Worm (Caenorhabditis elegans): ENCODE results near the gene snf-9.
A peak's percentile ranks its signal among the peaks of the same experiment; 100 is the strongest.

Gene snf-9

DNA sequence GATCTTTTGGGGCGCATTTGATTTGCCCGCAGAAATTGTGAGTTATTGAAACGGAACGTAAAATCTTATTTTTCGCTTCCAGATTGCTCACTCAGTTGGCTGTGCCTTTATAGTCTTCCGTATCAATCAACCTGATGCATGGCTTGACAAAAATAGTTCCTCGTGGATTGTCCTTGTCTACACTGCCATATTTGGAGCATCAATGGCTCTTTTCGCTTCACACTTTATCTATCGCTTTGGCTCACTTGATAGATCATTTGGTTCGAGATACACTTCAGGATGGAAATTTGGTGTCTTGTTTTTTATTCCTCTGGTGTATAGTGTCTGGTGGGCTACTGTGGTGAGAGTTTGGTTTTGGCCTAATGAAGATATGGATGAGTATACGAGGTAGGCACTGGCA, 46.2 kb upstream of the snf-9 start:
- TF ChIP-seq unc-39 (tag; optimal IDR thresholded peaks at IDR 0.05) (no peak), nhr-11 (tag; optimal IDR thresholded peaks at IDR 0.05) (no peak), ceh-9 (tag; optimal IDR thresholded peaks at IDR 0.05) (no peak), nhr-28 (tag; optimal IDR thresholded peaks at IDR 0.05) (no peak), unc-62 (GFP tag; optimal IDR thresholded peaks at IDR 0.05) (no peak), elt-1 (tag; optimal IDR thresholded peaks at IDR 0.05) (no peak), egl-5 (tag; optimal IDR thresholded peaks at IDR 0.05) (no peak), ceh-82 (tag; optimal IDR thresholded peaks at IDR 0.05) (no peak), nhr-43 (tag; optimal IDR thresholded peaks at IDR 0.05; ENCODE audit: poor library complexity, severe bottlenecking) (no peak), ztf-11 (tag; optimal IDR thresholded peaks at IDR 0.05) (no peak), nhr-237 (tag; optimal IDR thresholded peaks at IDR 0.05) (no peak), R02D3.7 (tag; optimal IDR thresholded peaks at IDR 0.05) (no peak), ztf-4 (tag; optimal IDR thresholded peaks at IDR 0.05) (no peak), elt-2 (tag; optimal IDR thresholded peaks at IDR 0.05) (no peak), pqm-1 (tag; optimal IDR thresholded peaks at IDR 0.05) (no peak), nhr-67 (tag; optimal IDR thresholded peaks at IDR 0.05) (no peak), lsy-12 (tag; optimal IDR thresholded peaks at IDR 0.05) (no peak)

DNA sequence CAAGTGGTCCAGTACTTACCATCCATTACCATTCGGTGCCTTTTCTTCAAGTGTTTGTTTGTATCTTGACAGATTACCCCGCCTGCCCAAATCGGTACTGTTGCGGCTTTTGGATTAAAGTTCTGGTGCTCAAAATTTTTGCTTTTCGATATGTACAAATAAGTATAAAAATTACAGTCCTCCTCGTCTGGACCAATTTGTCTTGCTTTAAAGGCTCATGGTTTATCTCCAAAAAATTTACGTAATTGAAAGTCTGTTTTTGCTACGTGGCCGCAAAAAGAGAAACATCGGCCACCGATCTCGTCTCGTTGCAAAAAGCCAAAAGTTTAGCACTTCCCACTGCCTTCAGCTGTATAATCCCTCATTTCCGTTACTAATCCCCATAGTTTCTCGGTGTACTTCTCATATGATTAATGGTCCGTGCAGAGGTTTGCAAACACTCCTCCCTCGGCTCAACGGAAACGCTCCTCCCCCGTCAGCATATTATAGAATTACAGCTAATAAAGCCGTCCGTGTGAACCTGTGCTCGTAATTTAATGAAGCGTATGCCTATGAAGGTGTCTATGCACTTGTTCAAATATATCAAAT, 44.5 kb upstream of the snf-9 start:
- TF ChIP-seq jun-1 (tag; optimal IDR thresholded peaks at IDR 0.05) (no peak), lin-39 (tag; optimal IDR thresholded peaks at IDR 0.05) (peak; percentile 77)

DNA sequence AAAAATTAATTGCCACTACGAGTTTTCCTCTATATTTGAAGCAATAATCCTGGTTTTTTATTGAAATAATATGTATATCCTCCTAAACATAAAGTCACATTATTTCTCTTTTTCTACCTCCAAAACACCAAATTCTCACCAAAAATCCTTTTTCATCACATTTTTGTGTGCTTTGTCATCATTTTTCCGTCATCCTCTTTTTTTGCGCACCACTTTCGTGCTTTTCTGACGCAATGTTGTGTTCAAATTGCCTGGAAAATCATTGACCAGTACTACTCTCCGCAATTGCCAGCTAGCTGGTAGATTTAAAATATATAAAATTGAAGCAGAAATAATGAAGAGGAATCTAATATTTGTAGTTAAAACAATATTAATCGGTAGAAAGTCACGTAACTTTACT, 43.9 kb upstream of the snf-9 start:
- peak; percentile 45 for TF ChIP-seq skn-1 (tag; optimal IDR thresholded peaks at IDR 0.05)
- TF ChIP-seq nhr-23 (tag; optimal IDR thresholded peaks at IDR 0.05), result no peak
- TF ChIP-seq snpc-4 (tag; optimal IDR thresholded peaks at IDR 0.05), result no peak

DNA sequence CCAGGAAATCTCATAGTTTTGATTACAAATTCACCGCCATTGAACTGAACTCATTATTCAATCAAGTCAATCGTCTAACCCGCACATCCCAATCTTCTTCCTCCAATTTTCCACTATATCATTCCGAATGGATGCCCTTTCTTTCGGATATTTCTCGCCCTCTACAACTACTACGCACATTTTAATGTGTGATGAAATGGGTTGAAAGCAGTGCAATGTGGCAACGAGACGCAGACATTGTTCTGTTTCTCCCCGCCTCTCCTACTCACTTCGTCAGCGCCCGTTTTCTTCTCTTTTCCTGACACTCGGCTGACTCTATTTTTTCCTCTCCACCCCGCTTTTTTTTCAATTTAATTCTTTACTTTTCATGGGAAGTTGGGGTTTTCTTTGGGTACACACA, 43.3 kb upstream of the snf-9 start:
- TF ChIP-seq ztf-4 (tag; optimal IDR thresholded peaks at IDR 0.05) (no peak), nhr-77 (tag; optimal IDR thresholded peaks at IDR 0.05) (no peak), tbx-2 (tag; optimal IDR thresholded peaks at IDR 0.05) (no peak), ztf-11 (tag; optimal IDR thresholded peaks at IDR 0.05) (no peak), daf-12 (tag; optimal IDR thresholded peaks at IDR 0.05) (no peak), nhr-76 (tag; optimal IDR thresholded peaks at IDR 0.05) (no peak), unc-39 (tag; optimal IDR thresholded peaks at IDR 0.05) (no peak), jun-1 (tag; optimal IDR thresholded peaks at IDR 0.05) (no peak), nhr-25 (tag; optimal IDR thresholded peaks at IDR 0.05) (no peak), nhr-12 (tag; optimal IDR thresholded peaks at IDR 0.05) (no peak), pqm-1 (tag; optimal IDR thresholded peaks at IDR 0.05) (peak; percentile 4), nhr-67 (tag; optimal IDR thresholded peaks at IDR 0.05) (no peak), mdl-1 (tag; optimal IDR thresholded peaks at IDR 0.05) (no peak), eor-1 (tag; optimal IDR thresholded peaks at IDR 0.05) (no peak), nfya-1 (tag; optimal IDR thresholded peaks at IDR 0.05; ENCODE audit: insufficient read depth) (peak; percentile 66), nhr-43 (tag; optimal IDR thresholded peaks at IDR 0.05; ENCODE audit: poor library complexity, severe bottlenecking) (no peak), fos-1 (tag; optimal IDR thresholded peaks at IDR 0.05) (no peak), egl-27 (tag; optimal IDR thresholded peaks at IDR 0.05) (no peak), nhr-28 (tag; optimal IDR thresholded peaks at IDR 0.05) (no peak), unc-62 (GFP tag; optimal IDR thresholded peaks at IDR 0.05) (no peak), nhr-11 (tag; optimal IDR thresholded peaks at IDR 0.05) (no peak), nhr-23 (tag; optimal IDR thresholded peaks at IDR 0.05) (peak; percentile 42), ZK546.5 (tag; optimal IDR thresholded peaks at IDR 0.05) (no peak), lin-39 (tag; optimal IDR thresholded peaks at IDR 0.05) (peak; percentile 67), zag-1 (tag; optimal IDR thresholded peaks at IDR 0.05) (no peak), aly-2 (tag; optimal IDR thresholded peaks at IDR 0.05) (no peak), elt-2 (tag; optimal IDR thresholded peaks at IDR 0.05) (peak; percentile 15), fkh-2 (tag; optimal IDR thresholded peaks at IDR 0.05) (no peak), ceh-9 (tag; optimal IDR thresholded peaks at IDR 0.05) (no peak), ama-1 (optimal IDR thresholded peaks at IDR 0.05) (no peak), snpc-4 (tag; optimal IDR thresholded peaks at IDR 0.05) (peak; percentile 28), lsy-12 (tag; optimal IDR thresholded peaks at IDR 0.05) (no peak), skn-1 (tag; optimal IDR thresholded peaks at IDR 0.05) (no peak), lin-15B (tag; optimal IDR thresholded peaks at IDR 0.05) (peak; percentile 5), ceh-82 (tag; optimal IDR thresholded peaks at IDR 0.05) (no peak), nhr-237 (tag; optimal IDR thresholded peaks at IDR 0.05) (no peak), sea-2 (GFP tag; optimal IDR thresholded peaks at IDR 0.05) (no peak), mml-1 (tag; optimal IDR thresholded peaks at IDR 0.05) (no peak), egl-5 (tag; optimal IDR thresholded peaks at IDR 0.05) (peak; percentile 93), elt-1 (tag; optimal IDR thresholded peaks at IDR 0.05) (no peak), pha-4 (tag; optimal IDR thresholded peaks at IDR 0.05) (peak; percentile 28), hmg-11 (tag; optimal IDR thresholded peaks at IDR 0.05) (peak; percentile 90), R02D3.7 (tag; optimal IDR thresholded peaks at IDR 0.05) (no peak), ceh-16 (tag; optimal IDR thresholded peaks at IDR 0.05) (no peak), fkh-10 (GFP tag; optimal IDR thresholded peaks at IDR 0.05) (no peak)

All from whole organism, L3 larva.